Fruit fly (Drosophila melanogaster): ENCODE measurements around the gene CG4382.

- TF ChIP-seq Sin3A (optimal IDR thresholded peaks at IDR 0.05) (no peak), ttk (optimal IDR thresholded peaks at IDR 0.05) (no peak)
Observed at dm6 chr2L:9615983-9616519, 15.4 kb upstream of the CG4382 start, which contains the start of gene GlcAT-S.
